Worm (Caenorhabditis elegans) whole organism, L1 larva: ENCODE data around the gene D1044.6.

Experiments used
- C04F5.9 ChIP-seq: sonication (generic microtip); optimal IDR thresholded peaks from 2 replicates; lab custom pipeline; 2016; ENCODE audit warnings: missing genetic modification characterization, missing compliant biosample characterization
- C16A3.4 ChIP-seq: fragments of 150-350 bp; optimal IDR thresholded peaks from 2 replicates; lab custom pipeline; 2014; ENCODE audit warnings: missing biosample characterization, missing genetic modification characterization
- C34B4.2 ChIP-seq: sonication (generic microtip); optimal IDR thresholded peaks from 2 replicates; lab custom pipeline; 2017; ENCODE audit warnings: mild to moderate bottlenecking, missing genetic modification characterization, missing compliant biosample characterization
- F16B12.6 ChIP-seq: fragments of 150-350 bp; optimal IDR thresholded peaks from 2 replicates; lab custom pipeline; 2014; ENCODE audit warnings: missing biosample characterization, missing genetic modification characterization
- alr-1 ChIP-seq: fragments of 200-800 bp; sonication (Bioruptor generic); optimal IDR thresholded peaks from 2 replicates; lab custom pipeline; 2018; ENCODE audit warnings: borderline replicate concordance, mild to moderate bottlenecking, missing genetic modification characterization, missing compliant biosample characterization
- aly-2 ChIP-seq: fragments of 150-350 bp; optimal IDR thresholded peaks from 2 replicates; lab custom pipeline; 2014; ENCODE audit warnings: missing biosample characterization, missing genetic modification characterization
- ama-1 ChIP-seq: fragments of 150-350 bp; optimal IDR thresholded peaks from 2 replicates; lab custom pipeline; 2014
- ceh-82 ChIP-seq, 3 experiments: fragments of 150-350 bp in 1 of 3; sonication (generic microtip) in 2 of 3; optimal IDR thresholded peaks; 2 replicates each; lab custom pipeline; 2014 to 2017; ENCODE audit warnings: missing biosample characterization in 3 of 3, missing genetic modification characterization in 3 of 3
- ceh-90 ChIP-seq: sonication (generic microtip); optimal IDR thresholded peaks from 2 replicates; lab custom pipeline; 2016; ENCODE audit warnings: missing genetic modification characterization, missing compliant biosample characterization
- ces-1 ChIP-seq: fragments of 150-350 bp; optimal IDR thresholded peaks from 2 replicates; lab custom pipeline; 2014; ENCODE audit warnings: missing biosample characterization, missing genetic modification reagents, missing genetic modification characterization
- dsc-1 ChIP-seq: sonication (generic microtip); optimal IDR thresholded peaks from 2 replicates; lab custom pipeline; 2016; ENCODE audit warnings: mild to moderate bottlenecking, missing genetic modification characterization, missing compliant biosample characterization
- efl-1 ChIP-seq, 4 experiments: fragments of 150-350 bp; optimal IDR thresholded peaks in 3 of 4; peaks in 1 of 4; 1 replicate in 1 of 4; 2 replicates in 3 of 4; lab custom pipeline; 2014; ENCODE audit warnings: missing biosample characterization in 2 of 4, missing genetic modification characterization in 2 of 4, missing genetic modification reagents in 2 of 4
- efl-3 ChIP-seq: fragments of 200-800 bp; sonication (Bioruptor generic); optimal IDR thresholded peaks from 2 replicates; lab custom pipeline; 2018; ENCODE audit warnings: mild to moderate bottlenecking, missing genetic modification characterization, missing compliant biosample characterization
- egl-27 ChIP-seq, 2 experiments: fragments of 150-350 bp in 1 of 2; sonication (generic microtip); optimal IDR thresholded peaks; 3 replicates each; lab custom pipeline; 2017 to 2018; ENCODE audit warnings: missing biosample characterization in 2 of 2, missing genetic modification characterization in 2 of 2, missing genetic modification reagents in 2 of 2
- elt-2 ChIP-seq: sonication (generic microtip); optimal IDR thresholded peaks from 2 replicates; lab custom pipeline; 2016; ENCODE audit warnings: missing genetic modification characterization, mild to moderate bottlenecking, inconsistent platforms, missing compliant biosample characterization, missing genetic modification reagents
- fkh-10 ChIP-seq: sonication (generic microtip); optimal IDR thresholded peaks from 2 replicates; lab custom pipeline; 2017; ENCODE audit warnings: missing biosample characterization, missing genetic modification reagents, missing genetic modification characterization
- fkh-4 ChIP-seq: sonication (generic microtip); optimal IDR thresholded peaks from 2 replicates; lab custom pipeline; 2016; ENCODE audit warnings: missing compliant biosample characterization, missing genetic modification characterization, borderline replicate concordance
- fos-1 ChIP-seq: fragments of 150-350 bp; optimal IDR thresholded peaks from 2 replicates; lab custom pipeline; 2014; ENCODE audit warnings: missing biosample characterization, missing genetic modification characterization
- irx-1 ChIP-seq: sonication (generic microtip); optimal IDR thresholded peaks from 2 replicates; lab custom pipeline; 2016; ENCODE audit warnings: missing genetic modification characterization, missing compliant biosample characterization
- isw-1 ChIP-seq: fragments of 200-800 bp; sonication (Bioruptor generic); IDR thresholded peaks from 2 replicates; pipeline ENCODE4 v1.3.6; 2022; ENCODE audit warnings: missing genetic modification characterization, missing compliant biosample characterization
- jun-1 ChIP-seq: fragments of 150-350 bp; optimal IDR thresholded peaks from 2 replicates; lab custom pipeline; 2014; ENCODE audit warnings: missing biosample characterization, missing genetic modification reagents, missing genetic modification characterization
- lin-14 ChIP-seq: fragments of 200-800 bp; sonication (Bioruptor generic); optimal IDR thresholded peaks from 2 replicates; lab custom pipeline; 2018; ENCODE audit warnings: mild to moderate bottlenecking, missing genetic modification characterization, moderate library complexity, missing compliant biosample characterization
- lin-15B ChIP-seq: fragments of 150-350 bp; sonication (generic microtip); optimal IDR thresholded peaks from 3 replicates; lab custom pipeline; 2014; ENCODE audit warnings: missing biosample characterization, missing genetic modification characterization
- lsy-2 ChIP-seq, 2 experiments: fragments of 150-350 bp; optimal IDR thresholded peaks; 2 replicates each; lab custom pipeline; 2014; ENCODE audit warnings: missing biosample characterization in 2 of 2, missing genetic modification characterization in 2 of 2
- mab-9 ChIP-seq: fragments of 200-800 bp; sonication (Bioruptor generic); IDR thresholded peaks from 2 replicates; pipeline ENCODE4 v1.3.6; 2022; ENCODE audit warnings: missing genetic modification reagents, missing genetic modification characterization, missing compliant biosample characterization
- mdl-1 ChIP-seq, 2 experiments: fragments of 150-350 bp; optimal IDR thresholded peaks; 2 replicates each; lab custom pipeline; 2014 to 2017; ENCODE audit warnings: missing biosample characterization in 2 of 2, missing genetic modification characterization in 2 of 2, inconsistent platforms in 1 of 2
- mep-1 ChIP-seq: fragments of 150-350 bp; optimal IDR thresholded peaks from 2 replicates; lab custom pipeline; 2014; ENCODE audit warnings: missing biosample characterization, missing genetic modification characterization
- nhr-19 ChIP-seq: fragments of 200-800 bp; sonication (Bioruptor generic); conservative IDR thresholded peaks from 2 replicates; pipeline ENCODE4 v1.3.6; 2022; ENCODE audit warnings: missing genetic modification characterization, missing compliant biosample characterization
- nhr-28 ChIP-seq: fragments of 150-350 bp; optimal IDR thresholded peaks from 2 replicates; lab custom pipeline; 2014; ENCODE audit warnings: missing biosample characterization, missing genetic modification characterization
- nhr-47 ChIP-seq: sonication (generic microtip); optimal IDR thresholded peaks from 2 replicates; lab custom pipeline; 2016; ENCODE audit warnings: mild to moderate bottlenecking, missing genetic modification characterization, moderate library complexity, missing compliant biosample characterization
- nhr-71 ChIP-seq: sonication (generic microtip); optimal IDR thresholded peaks from 2 replicates; lab custom pipeline; 2016; ENCODE audit warnings: mild to moderate bottlenecking, missing genetic modification characterization, moderate library complexity, missing compliant biosample characterization
- nhr-76 ChIP-seq: sonication (generic microtip); optimal IDR thresholded peaks from 2 replicates; lab custom pipeline; 2017; ENCODE audit warnings: missing biosample characterization, missing genetic modification characterization
- nhr-85 ChIP-seq: sonication (generic microtip); peaks from one replicate; lab custom pipeline; 2016; ENCODE audit warnings: missing genetic modification characterization, inconsistent platforms, missing compliant biosample characterization
- pax-3 ChIP-seq: fragments of 200-800 bp; sonication (Bioruptor generic); optimal IDR thresholded peaks from 2 replicates; lab custom pipeline; 2018; ENCODE audit warnings: mild to moderate bottlenecking, missing genetic modification characterization, moderate library complexity, missing compliant biosample characterization
- rnt-1 ChIP-seq: sonication (generic microtip); optimal IDR thresholded peaks from 2 replicates; lab custom pipeline; 2016; ENCODE audit warnings: mild to moderate bottlenecking, missing genetic modification characterization, moderate library complexity, missing compliant biosample characterization
- skn-1 ChIP-seq: fragments of 150-350 bp; optimal IDR thresholded peaks from 2 replicates; lab custom pipeline; 2014; ENCODE audit warnings: missing biosample characterization, missing genetic modification characterization
- snpc-4 ChIP-seq: fragments of 150-350 bp; optimal IDR thresholded peaks from 2 replicates; lab custom pipeline; 2014; ENCODE audit warnings: missing biosample characterization, missing genetic modification characterization
- snu-23 ChIP-seq: sonication (generic microtip); optimal IDR thresholded peaks from 2 replicates; lab custom pipeline; 2016; ENCODE audit warnings: missing genetic modification characterization, missing compliant biosample characterization
- sox-4 ChIP-seq: sonication (generic microtip); optimal IDR thresholded peaks from 2 replicates; lab custom pipeline; 2016; ENCODE audit warnings: missing genetic modification characterization, missing compliant biosample characterization
- sptf-1 ChIP-seq: fragments of 150-350 bp; optimal IDR thresholded peaks from 2 replicates; lab custom pipeline; 2014; ENCODE audit warnings: missing biosample characterization, missing genetic modification characterization
- sup-37 ChIP-seq: fragments of 200-800 bp; sonication (Bioruptor generic); optimal IDR thresholded peaks from 2 replicates; lab custom pipeline; 2018; ENCODE audit warnings: mild to moderate bottlenecking, missing genetic modification characterization, missing compliant biosample characterization
- tlp-1 ChIP-seq: fragments of 150-350 bp; optimal IDR thresholded peaks from 2 replicates; lab custom pipeline; 2014; ENCODE audit warnings: missing biosample characterization, missing genetic modification characterization
- unc-130 ChIP-seq: fragments of 150-350 bp; optimal IDR thresholded peaks from 2 replicates; lab custom pipeline; 2017; ENCODE audit warnings: missing biosample characterization, missing genetic modification characterization, inconsistent platforms
- zag-1 ChIP-seq: fragments of 150-350 bp; optimal IDR thresholded peaks from 2 replicates; lab custom pipeline; 2014; ENCODE audit warnings: missing biosample characterization, missing genetic modification characterization
- ztf-4 ChIP-seq: fragments of 150-350 bp; optimal IDR thresholded peaks from 2 replicates; lab custom pipeline; 2014; ENCODE audit warnings: missing biosample characterization, missing genetic modification characterization

D1044.6 gene

DNA sequence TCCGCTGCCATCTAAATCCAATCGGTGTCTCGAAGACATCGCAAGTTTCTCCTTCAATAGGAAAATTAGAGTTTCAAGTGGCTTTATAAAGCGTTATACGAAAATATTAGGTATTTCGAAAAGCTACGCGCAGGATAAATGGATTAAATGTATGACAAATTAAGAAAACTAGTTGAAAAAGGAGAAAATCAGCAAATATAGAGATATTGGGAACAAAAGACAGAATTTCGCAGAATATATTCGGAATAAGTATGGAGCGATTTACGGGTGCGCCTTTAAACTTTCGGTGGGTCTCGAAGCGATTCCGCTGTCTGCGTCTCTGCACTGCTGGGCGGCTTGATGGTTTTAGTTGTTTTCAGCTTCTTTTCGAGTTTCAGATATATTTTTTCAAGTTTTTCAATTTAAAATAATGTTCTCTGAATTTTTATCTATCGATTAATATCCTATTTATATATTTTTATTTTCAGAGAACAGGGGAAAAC is 48.7 kb upstream of the D1044.6 start, which contains the start of the genes ddx-15 and ucr-1 (continued):
- TF ChIP-seq lsy-2 (tag; optimal IDR thresholded peaks at IDR 0.05; lab: Kevin White, UChicago) = peak; percentile 85
- TF ChIP-seq ceh-82 (tag; optimal IDR thresholded peaks at IDR 0.05; lab: Kevin White, UChicago) = peak; percentile 1 to 79 (median 37)
- peak; percentile 81 to 83 for TF ChIP-seq efl-1 (optimal IDR thresholded peaks at IDR 0.05; lab: Kevin White, UChicago)
- peak; percentile 76 to 97 for TF ChIP-seq efl-1 (GFP tag; optimal IDR thresholded peaks at IDR 0.05 in 1 of 2; lab: Kevin White, UChicago)
- TF ChIP-seq ceh-90 (tag; lab: Kevin White, UChicago) = no peak
- TF ChIP-seq elt-2 (tag; lab: Kevin White, UChicago) = peak; percentile 2
- peak; percentile 15 for TF ChIP-seq pax-3
- TF ChIP-seq nhr-76 = no peak
- TF ChIP-seq efl-3 (GFP tag; lab: Kevin White, UChicago) = no peak
- TF ChIP-seq snpc-4 (tag; lab: Kevin White, UChicago) = peak; percentile 32
- TF ChIP-seq lin-14 = peak; percentile 75
- peak; percentile 67 for TF ChIP-seq C16A3.4 (tag; lab: Kevin White, UChicago)
- TF ChIP-seq mdl-1 (tag; optimal IDR thresholded peaks at IDR 0.05; lab: Kevin White, UChicago) = peak in 1 of 2 experiments; percentile 46
- TF ChIP-seq C04F5.9 (tag; lab: Kevin White, UChicago) = peak; percentile 0
- no peak for TF ChIP-seq C34B4.2 (tag; lab: Kevin White, UChicago)
- peak; percentile 14 for TF ChIP-seq F16B12.6
- peak; percentile 78 for TF ChIP-seq nhr-47 (tag; lab: Kevin White, UChicago)
- TF ChIP-seq mep-1 (tag; lab: Kevin White, UChicago) = no peak
- TF ChIP-seq jun-1 (tag; lab: Kevin White, UChicago) = peak; percentile 22
- peak; percentile 42 for TF ChIP-seq irx-1
- no peak for TF ChIP-seq nhr-28
- TF ChIP-seq sptf-1 (tag; lab: Kevin White, UChicago) = no peak
- peak; percentile 78 for TF ChIP-seq unc-130 (tag; lab: Kevin White, UChicago)
- no peak for TF ChIP-seq sup-37
- TF ChIP-seq rnt-1 = peak; percentile 73
- TF ChIP-seq zag-1 (tag; lab: Kevin White, UChicago) = no peak
- peak; percentile 39 for TF ChIP-seq skn-1
- peak; percentile 73 for TF ChIP-seq nhr-85 (tag; lab: Kevin White, UChicago)
- peak; percentile 83 for TF ChIP-seq nhr-71 (tag; lab: Kevin White, UChicago)
- TF ChIP-seq lin-15B (tag; lab: Kevin White, UChicago) = peak; percentile 61
- TF ChIP-seq fkh-4 (tag; lab: Kevin White, UChicago) = no peak
- TF ChIP-seq nhr-19 (GFP tag; lab: Robert Waterston, UW) = peak; percentile 65
- TF ChIP-seq snu-23 (GFP tag; lab: Kevin White, UChicago) = peak; percentile 78
- TF ChIP-seq mab-9 (GFP tag; lab: Robert Waterston, UW) = no peak
- no peak for TF ChIP-seq alr-1
- TF ChIP-seq fos-1 = peak; percentile 43
- TF ChIP-seq tlp-1 = no peak
- no peak for TF ChIP-seq egl-27 (tag; optimal IDR thresholded peaks at IDR 0.05; lab: Kevin White, UChicago)
- TF ChIP-seq sox-4 (tag; lab: Kevin White, UChicago) = no peak
- no peak for TF ChIP-seq ama-1 (lab: Kevin White, UChicago)
- TF ChIP-seq ztf-4 (tag; lab: Kevin White, UChicago) = no peak
- TF ChIP-seq dsc-1 (tag; lab: Kevin White, UChicago) = peak; percentile 45
- TF ChIP-seq fkh-10 (GFP tag; lab: Kevin White, UChicago) = no peak
- TF ChIP-seq isw-1 (GFP tag; lab: Robert Waterston, UW) = peak; percentile 76
- no peak for TF ChIP-seq ces-1 (GFP tag; lab: Kevin White, UChicago)

DNA sequence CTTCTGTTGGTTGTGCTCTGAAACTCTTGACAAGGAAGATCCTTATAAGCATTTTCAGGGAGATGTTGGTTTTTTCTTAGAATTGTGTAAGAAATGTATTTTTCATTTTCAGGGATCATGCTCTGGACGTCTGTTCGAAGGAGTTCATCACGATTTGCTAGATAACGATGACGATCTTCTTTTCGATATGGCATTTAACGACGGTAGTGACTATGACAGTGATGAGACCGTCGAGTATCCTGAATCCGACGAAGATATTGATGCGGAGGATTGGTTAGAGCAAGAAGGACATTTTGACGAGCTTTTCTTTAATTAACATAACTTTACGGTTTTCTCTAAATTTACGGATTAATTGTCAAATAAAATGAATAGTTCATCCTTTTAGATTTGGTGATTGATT is 45.8 kb upstream of the D1044.6 start:
- TF ChIP-seq snu-23 (GFP tag; lab: Kevin White, UChicago) (no peak), aly-2 (peak; percentile 27)
